Fruit fly (Drosophila melanogaster): Measurements from ENCODE around the gene CG4592.

The CG4592 gene

DNA sequence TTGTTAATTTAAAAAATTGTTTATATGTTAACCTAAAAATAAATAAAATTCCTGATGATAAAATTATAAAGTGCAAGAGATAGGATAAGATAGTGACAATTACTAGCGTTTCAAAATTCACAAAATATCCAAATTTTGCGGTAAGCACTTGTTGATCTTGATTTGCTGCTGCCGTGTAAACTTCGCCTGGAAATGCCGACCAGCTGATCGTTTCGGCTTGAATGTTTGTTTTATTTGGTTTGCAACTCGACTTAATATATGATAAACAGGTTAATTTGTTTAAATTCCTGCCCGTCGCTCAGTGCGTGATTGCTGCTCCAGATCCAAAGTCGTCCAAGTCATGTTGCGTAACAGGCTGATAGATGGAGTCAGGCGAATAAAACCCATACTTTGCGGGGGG is at the start of gene CG4592 (continued):
- peak; percentile 70 for TF ChIP-seq CG12391 (tag; optimal IDR thresholded peaks at IDR 0.05)
- TF ChIP-seq Gug (GFP tag; IDR thresholded peaks at IDR 0.05): no peak
- no peak for TF ChIP-seq sim (GFP tag; IDR thresholded peaks at IDR 0.05)
- TF ChIP-seq Fer3 (tag; optimal IDR thresholded peaks at IDR 0.05): peak; percentile 67
- TF ChIP-seq CG30403 (GFP tag; optimal IDR thresholded peaks at IDR 0.05): peak; percentile 71
- TF ChIP-seq zen (tag; optimal IDR thresholded peaks at IDR 0.05): peak; percentile 48
- peak; percentile 10 for TF ChIP-seq Chrac-16 (GFP tag; optimal IDR thresholded peaks at IDR 0.05)
- peak; percentile 26 for TF ChIP-seq Ets97D (GFP tag; optimal IDR thresholded peaks at IDR 0.05)
- TF ChIP-seq CG9215 (GFP tag; IDR thresholded peaks at IDR 0.05): no peak
- TF ChIP-seq Deaf1 (tag; optimal IDR thresholded peaks at IDR 0.05): peak; percentile 27
- no peak for TF ChIP-seq knrl (GFP tag; IDR thresholded peaks at IDR 0.05; ENCODE audit: partially characterized antibody)
- TF ChIP-seq Trl (optimal IDR thresholded peaks at IDR 0.05): no peak
- TF ChIP-seq Trl (GFP tag; optimal IDR thresholded peaks at IDR 0.05): no peak
- no peak for TF ChIP-seq bowl (GFP tag; IDR thresholded peaks at IDR 0.05)
- TF ChIP-seq CG10209 (GFP tag; optimal IDR thresholded peaks at IDR 0.05): peak; percentile 58
- TF ChIP-seq Optix (GFP tag; IDR thresholded peaks at IDR 0.05): 0 out of 3 replicates have a peak, but pooled peaks have one; percentile 34
- TF ChIP-seq ap (GFP tag; IDR thresholded peaks at IDR 0.05): 0 out of 2 replicates have a peak, but pooled peaks have one; percentile 21
- peak; percentile 66 for TF ChIP-seq CG32532 (GFP tag; IDR thresholded peaks at IDR 0.05)
- no peak for TF ChIP-seq CG3995 (GFP tag; optimal IDR thresholded peaks at IDR 0.05)
- peak; percentile 72 for TF ChIP-seq CG10366 (GFP tag; IDR thresholded peaks at IDR 0.05)
- peak; percentile 29 for TF ChIP-seq CG12942 (GFP tag; optimal IDR thresholded peaks at IDR 0.05)
- peak; percentile 53 for TF ChIP-seq CG12155 (GFP tag; optimal IDR thresholded peaks at IDR 0.05)
- TF ChIP-seq chm (GFP tag; IDR thresholded peaks at IDR 0.05): peak; percentile 90
- TF ChIP-seq Tbp (GFP tag; optimal IDR thresholded peaks at IDR 0.05): no peak
- peak; percentile 27 for TF ChIP-seq ind (GFP tag; optimal IDR thresholded peaks at IDR 0.05)
- peak; percentile 14; the same call in 1 of the 2 replicates for TF ChIP-seq ssp (GFP tag; IDR thresholded peaks at IDR 0.05)
- no peak for TF ChIP-seq CG11723 (GFP tag; optimal IDR thresholded peaks at IDR 0.05)
- TF ChIP-seq Med (GFP tag): peak; percentile 93
- TF ChIP-seq CG8281 (tag; optimal IDR thresholded peaks at IDR 0.05): no peak
- TF ChIP-seq zfh1 (GFP tag; IDR thresholded peaks at IDR 0.05): peak; percentile 79
- peak; percentile 52 for TF ChIP-seq CG13296 (GFP tag; optimal IDR thresholded peaks at IDR 0.05)
- TF ChIP-seq ara (GFP tag; IDR thresholded peaks at IDR 0.05): peak; percentile 53; the same call in 1 of the 2 replicates
- TF ChIP-seq CG12659 (GFP tag; optimal IDR thresholded peaks at IDR 0.05): peak; percentile 63
- TF ChIP-seq Bgb (GFP tag; IDR thresholded peaks at IDR 0.05; ENCODE audit: partially characterized antibody): no peak
- no peak for TF ChIP-seq D19B (GFP tag; optimal IDR thresholded peaks at IDR 0.05)
- TF ChIP-seq slou (GFP tag; optimal IDR thresholded peaks at IDR 0.05): no peak
- peak; percentile 50 for TF ChIP-seq mirr (GFP tag; optimal IDR thresholded peaks at IDR 0.05)
- peak; percentile 58 for TF ChIP-seq CG1233 (GFP tag; optimal IDR thresholded peaks at IDR 0.05)
- no peak for TF ChIP-seq CG7745 (tag; optimal IDR thresholded peaks at IDR 0.05)
- TF ChIP-seq HLH3B (GFP tag; IDR thresholded peaks at IDR 0.05): peak; percentile 62; the same call in 1 of the 2 replicates
- TF ChIP-seq pfk (GFP tag; optimal IDR thresholded peaks at IDR 0.05): peak; percentile 2
- TF ChIP-seq CG4707 (GFP tag; optimal IDR thresholded peaks at IDR 0.05): no peak
- 0 out of 2 replicates have a peak, but pooled peaks have one; percentile 17 for TF ChIP-seq stc (GFP tag; IDR thresholded peaks at IDR 0.05)
- TF ChIP-seq CG9797 (GFP tag; optimal IDR thresholded peaks at IDR 0.05): no peak
- TF ChIP-seq dmrt99B (tag; optimal IDR thresholded peaks at IDR 0.05): no peak
- TF ChIP-seq lab (GFP tag; optimal IDR thresholded peaks at IDR 0.05): peak; percentile 78
- no peak for TF ChIP-seq CG30431 (GFP tag; optimal IDR thresholded peaks at IDR 0.05)
- peak; percentile 25; the same call in 1 of the 2 replicates for TF ChIP-seq CG1024 (GFP tag; IDR thresholded peaks at IDR 0.05)
- no peak for TF ChIP-seq nerfin-1 (tag; optimal IDR thresholded peaks at IDR 0.05)
- peak; percentile 39 for TF ChIP-seq CG18476 (GFP tag; optimal IDR thresholded peaks at IDR 0.05)
- peak; percentile 37 for TF ChIP-seq trem (tag; optimal IDR thresholded peaks at IDR 0.05)
- TF ChIP-seq wor (GFP tag; IDR thresholded peaks at IDR 0.05): no peak
